Fruit fly (Drosophila melanogaster): ENCODE results near the gene galene.

dm6 chr3L:1265423-1266002 lies 30.0 kb downstream of the galene start:
- TF ChIP-seq usp (GFP tag; optimal IDR thresholded peaks at IDR 0.05) (no peak), OdsH (GFP tag; optimal IDR thresholded peaks at IDR 0.05) (no peak), dl (GFP tag; optimal IDR thresholded peaks at IDR 0.05; ENCODE audit: insufficient read depth in 1 of 2, partially characterized antibody in 2 of 2) (peak in 1 of 2 experiments; percentile 45)
